Fruit fly (Drosophila melanogaster): ENCODE measurements around the gene CG6204.

dm6 chr3R:24161173-24161811 is 32.3 kb upstream of the CG6204 start, which contains the start of the genes Myo95E and TBC1d7:
- TF ChIP-seq Clk (GFP tag; optimal IDR thresholded peaks at IDR 0.05), result peak; percentile 38
- TF ChIP-seq toe (GFP tag; optimal IDR thresholded peaks at IDR 0.05), result no peak
- peak; percentile 83 for TF ChIP-seq CG7045 (GFP tag; optimal IDR thresholded peaks at IDR 0.05)
- TF ChIP-seq tj (GFP tag; optimal IDR thresholded peaks at IDR 0.05), result peak; percentile 50
- TF ChIP-seq CG7101 (tag; optimal IDR thresholded peaks at IDR 0.05), result peak; percentile 94

Measured in whole organism, adult.